Fruit fly (Drosophila melanogaster) S2 (cell line): ENCODE measurements around the gene lsn.

Experiments
- CG8478 ChIP-seq: fragments of >200 bp; optimal IDR thresholded peaks from 2 replicates; lab custom pipeline; 2018
- CTCF ChIP-seq, 2 experiments: fragments of >200 bp; optimal IDR thresholded peaks; 2 replicates each; lab custom pipeline; 2018

dm6 chr3R:21856098-21856872, 8.7 kb upstream of the lsn start, which contains the start of gene glec:
- TF ChIP-seq CG8478 (lab: Kevin White, UChicago) (no peak), CTCF (optimal IDR thresholded peaks at IDR 0.05; lab: Kevin White, UChicago) (peak in 1 of 2 experiments; percentile 22)
